Fruit fly (Drosophila melanogaster): ENCODE measurements around the gene Acsf2.

The Acsf2 gene

dm6 chr2L:5365841-5366240 lies 23.8 kb upstream of the Acsf2 start (continued):
- TF ChIP-seq ap (GFP tag; IDR thresholded peaks at IDR 0.05) = no peak
- TF ChIP-seq her (GFP tag; optimal IDR thresholded peaks at IDR 0.05) = no peak
- TF ChIP-seq abd-A (tag; optimal IDR thresholded peaks at IDR 0.05) = no peak
- peak; percentile 97 for TF ChIP-seq CTCF (GFP tag; optimal IDR thresholded peaks at IDR 0.05)
- peak; percentile 26 for TF ChIP-seq stwl (tag; optimal IDR thresholded peaks at IDR 0.05)
- TF ChIP-seq CG2116 (GFP tag; optimal IDR thresholded peaks at IDR 0.05) = no peak
- TF ChIP-seq CG8388 (GFP tag; optimal IDR thresholded peaks at IDR 0.05) = no peak
- TF ChIP-seq gem (tag; optimal IDR thresholded peaks at IDR 0.05) = peak; percentile 48
- TF ChIP-seq MESR4 (GFP tag; optimal IDR thresholded peaks at IDR 0.05) = no peak
- no peak for TF ChIP-seq Stat92E (GFP tag; optimal IDR thresholded peaks at IDR 0.05)
- no peak for TF ChIP-seq Mad (GFP tag; optimal IDR thresholded peaks at IDR 0.05)
- TF ChIP-seq fd3F (GFP tag; optimal IDR thresholded peaks at IDR 0.05) = peak; percentile 1
- peak; percentile 16 for TF ChIP-seq Med (GFP tag)
- TF ChIP-seq Sox100B (GFP tag; optimal IDR thresholded peaks at IDR 0.05) = peak; percentile 26
- TF ChIP-seq dm (GFP tag; optimal IDR thresholded peaks at IDR 0.05) = no peak
- peak; percentile 5 for TF ChIP-seq Max (GFP tag; optimal IDR thresholded peaks at IDR 0.05)
- peak; percentile 6 for TF ChIP-seq gsb-n (tag; optimal IDR thresholded peaks at IDR 0.05)
- no peak for TF ChIP-seq CG13287 (GFP tag; IDR thresholded peaks at IDR 0.05; ENCODE audit: partially characterized antibody)
- TF ChIP-seq Myb (GFP tag; optimal IDR thresholded peaks at IDR 0.05) = peak; percentile 35
- peak; percentile 42 for TF ChIP-seq CG8290 (GFP tag; optimal IDR thresholded peaks at IDR 0.05)
- TF ChIP-seq CG8290 (tag; optimal IDR thresholded peaks at IDR 0.05) = no peak
- TF ChIP-seq Dip2 (GFP tag; IDR thresholded peaks at IDR 0.05) = peak; percentile 78
- no peak for TF ChIP-seq da (GFP tag; optimal IDR thresholded peaks at IDR 0.05)
- peak; percentile 33; the same call in 1 of the 2 replicates for TF ChIP-seq CG9932 (GFP tag; IDR thresholded peaks at IDR 0.05)
- TF ChIP-seq CG31365 (tag; optimal IDR thresholded peaks at IDR 0.05) = no peak
- peak; percentile 9 for TF ChIP-seq Hmr (GFP tag; optimal IDR thresholded peaks at IDR 0.05)
- no peak for TF ChIP-seq oc (tag; optimal IDR thresholded peaks at IDR 0.05)
- TF ChIP-seq CG15601 (tag; optimal IDR thresholded peaks at IDR 0.05) = peak; percentile 23
- peak; percentile 18 for TF ChIP-seq CG10979 (tag; optimal IDR thresholded peaks at IDR 0.05)
- TF ChIP-seq CG7839 (tag; optimal IDR thresholded peaks at IDR 0.05) = no peak
- TF ChIP-seq fd64A (GFP tag; optimal IDR thresholded peaks at IDR 0.05) = no peak
- TF ChIP-seq CG6254 (GFP tag; optimal IDR thresholded peaks at IDR 0.05) = no peak
- TF ChIP-seq sim (GFP tag; IDR thresholded peaks at IDR 0.05) = no peak
- TF ChIP-seq CG9817 (tag; optimal IDR thresholded peaks at IDR 0.05) = peak; percentile 33
- peak; percentile 49 for TF ChIP-seq CoRest (tag; optimal IDR thresholded peaks at IDR 0.05)
- no peak for TF ChIP-seq CG31388 (GFP tag; optimal IDR thresholded peaks at IDR 0.05)
- no peak for TF ChIP-seq CG11093 (GFP tag; IDR thresholded peaks at IDR 0.05)
- no peak for TF ChIP-seq Fer3 (tag; optimal IDR thresholded peaks at IDR 0.05)
- no peak for TF ChIP-seq unpg (GFP tag; optimal IDR thresholded peaks at IDR 0.05)
- TF ChIP-seq CG17829 (tag; optimal IDR thresholded peaks at IDR 0.05) = peak; percentile 64
- TF ChIP-seq Fer2 (tag; optimal IDR thresholded peaks at IDR 0.05) = no peak
- no peak for TF ChIP-seq CG6791 (GFP tag; IDR thresholded peaks at IDR 0.05; ENCODE audit: partially characterized antibody)
- no peak for TF ChIP-seq Asciz (GFP tag; optimal IDR thresholded peaks at IDR 0.05)
- TF ChIP-seq Lhr (GFP tag; optimal IDR thresholded peaks at IDR 0.05) = peak; percentile 57
- TF ChIP-seq CG8924 (tag; optimal IDR thresholded peaks at IDR 0.05) = no peak
- no peak for TF ChIP-seq CG10565 (GFP tag; optimal IDR thresholded peaks at IDR 0.05)
- no peak for TF ChIP-seq CG12299 (tag; optimal IDR thresholded peaks at IDR 0.05)
- TF ChIP-seq sisA (GFP tag; IDR thresholded peaks at IDR 0.05) = no peak
- TF ChIP-seq CG10267 (tag; optimal IDR thresholded peaks at IDR 0.05) = peak; percentile 60
- no peak for TF ChIP-seq CG17186 (GFP tag; optimal IDR thresholded peaks at IDR 0.05)
- peak in 1 of 3 experiments; percentile 7 for TF ChIP-seq lola (GFP tag; optimal IDR thresholded peaks at IDR 0.05)

All from whole organism, embryonic.